Fruit fly (Drosophila melanogaster): Measurements from ENCODE around the gene GATAd.

Gene GATAd

DNA sequence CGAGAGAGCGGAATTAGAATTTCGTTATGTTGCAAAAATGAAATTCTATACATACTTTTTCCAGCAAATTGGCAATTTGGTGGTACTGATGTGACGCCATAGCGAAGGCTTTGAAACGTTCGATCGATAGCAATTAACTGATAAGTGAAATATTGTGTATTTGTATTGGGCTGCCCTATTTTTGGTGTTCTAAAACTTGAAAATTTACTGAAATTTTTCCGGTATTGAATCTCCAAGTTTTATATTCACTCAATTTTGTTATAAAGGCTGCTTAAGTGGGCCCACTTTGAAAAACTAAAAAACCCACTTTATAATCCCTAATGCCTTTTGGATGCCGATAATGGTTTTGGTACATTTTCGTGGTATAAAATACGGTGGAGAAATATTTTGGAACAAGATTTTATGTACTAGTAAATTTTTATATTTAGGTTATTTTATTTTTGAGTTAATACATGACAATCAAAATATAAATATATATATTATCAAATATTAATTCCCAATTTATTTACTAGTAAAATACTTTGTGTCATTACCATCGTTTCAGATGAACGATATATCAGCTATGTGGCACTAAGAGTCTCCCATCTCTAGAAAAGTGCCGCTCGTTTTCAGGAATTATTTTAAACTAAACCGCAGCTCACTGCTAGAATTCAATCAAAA lies 29.0 kb downstream of the GATAd start, which contains the start of the genes Cand1 and pim (continued):
- no peak for TF ChIP-seq CG10959 (GFP tag; IDR thresholded peaks at IDR 0.05)
- no peak for TF ChIP-seq Ravus (GFP tag; IDR thresholded peaks at IDR 0.05)
- no peak for TF ChIP-seq CG6654 (GFP tag; optimal IDR thresholded peaks at IDR 0.05)
- TF ChIP-seq ERR (GFP tag; optimal IDR thresholded peaks at IDR 0.05): no peak

DNA sequence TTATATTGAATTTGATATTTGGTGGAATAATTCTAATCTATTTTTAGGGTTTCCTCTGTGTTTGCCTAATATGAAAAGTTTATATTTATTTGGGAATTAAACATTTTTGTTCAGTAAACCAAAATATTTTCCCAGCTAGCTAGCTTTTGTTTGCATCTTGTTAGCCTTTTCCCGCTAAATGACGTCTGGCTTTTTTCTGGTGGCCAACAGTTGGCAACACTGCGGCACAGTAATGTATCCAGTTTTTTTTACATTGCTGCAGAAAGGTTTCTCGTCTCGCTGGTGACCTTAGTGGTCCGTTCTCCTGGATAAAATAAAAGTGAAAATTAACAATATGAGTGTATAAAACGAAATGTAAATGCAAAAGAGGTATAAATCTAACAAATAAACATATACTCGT lies 30.7 kb downstream of the GATAd start, which contains the start of gene lft:
TSS of gene lft (plus strand) at position 243 of the 400 bp plus-strand sequence.
- TF ChIP-seq CG7556 (GFP tag; optimal IDR thresholded peaks at IDR 0.05) (no peak), ems (GFP tag; optimal IDR thresholded peaks at IDR 0.05) (no peak), abd-A (tag; optimal IDR thresholded peaks at IDR 0.05) (no peak), CG4424 (GFP tag; optimal IDR thresholded peaks at IDR 0.05) (no peak), CG9797 (GFP tag; optimal IDR thresholded peaks at IDR 0.05) (peak; percentile 2), CG34224 (GFP tag; IDR thresholded peaks at IDR 0.05; ENCODE audit: partially characterized antibody) (no peak), tup (GFP tag; optimal IDR thresholded peaks at IDR 0.05) (no peak), Med (GFP tag) (peak; percentile 73), CG32532 (GFP tag; IDR thresholded peaks at IDR 0.05) (no peak), wor (GFP tag; IDR thresholded peaks at IDR 0.05) (no peak), sisA (GFP tag; IDR thresholded peaks at IDR 0.05) (no peak), Dip3 (GFP tag; optimal IDR thresholded peaks at IDR 0.05) (no peak), hth (optimal IDR thresholded peaks at IDR 0.05) (no peak), CG17359 (tag; optimal IDR thresholded peaks at IDR 0.05) (no peak), croc (GFP tag; conservative IDR thresholded peaks at IDR 0.05) (no peak), gsb-n (tag; optimal IDR thresholded peaks at IDR 0.05) (no peak), NC2α (GFP tag; optimal IDR thresholded peaks at IDR 0.05) (no peak), CG2678 (tag; optimal IDR thresholded peaks at IDR 0.05) (no peak), zf30C (GFP tag; optimal IDR thresholded peaks at IDR 0.05) (no peak), Nf-YC (tag; optimal IDR thresholded peaks at IDR 0.05) (peak; percentile 3), odd (GFP tag; optimal IDR thresholded peaks at IDR 0.05) (no peak), Hr3 (GFP tag; optimal IDR thresholded peaks at IDR 0.05) (no peak), CG15514 (GFP tag; optimal IDR thresholded peaks at IDR 0.05) (peak; percentile 5), Fer1 (GFP tag; optimal IDR thresholded peaks at IDR 0.05) (no peak), CG11696 (GFP tag; IDR thresholded peaks at IDR 0.05) (no peak), insv (GFP tag; optimal IDR thresholded peaks at IDR 0.05) (no peak), CG13624 (GFP tag; optimal IDR thresholded peaks at IDR 0.05) (no peak), NFAT (GFP tag; IDR thresholded peaks at IDR 0.05) (no peak), CG12104 (GFP tag; optimal IDR thresholded peaks at IDR 0.05) (no peak), MBD-R2 (GFP tag; IDR thresholded peaks at IDR 0.05) (0 out of 2 replicates have a peak, but pooled peaks have one; percentile 30), Mrtf (GFP tag; IDR thresholded peaks at IDR 0.05) (no peak), hkb (optimal IDR thresholded peaks at IDR 0.05) (no peak), hkb (GFP tag; IDR thresholded peaks at IDR 0.05) (no peak), CG3163 (GFP tag; optimal IDR thresholded peaks at IDR 0.05) (no peak), CG7271 (tag; optimal IDR thresholded peaks at IDR 0.05) (no peak), ara (GFP tag; IDR thresholded peaks at IDR 0.05) (no peak), Sry-β (GFP tag; optimal IDR thresholded peaks at IDR 0.05) (peak; percentile 90), CG3065 (GFP tag; optimal IDR thresholded peaks at IDR 0.05) (no peak), corto (GFP tag; optimal IDR thresholded peaks at IDR 0.05) (no peak), Dp (GFP tag; optimal IDR thresholded peaks at IDR 0.05) (no peak), lmd (GFP tag; IDR thresholded peaks at IDR 0.05) (no peak), Ssrp (tag; optimal IDR thresholded peaks at IDR 0.05) (no peak), CG30403 (GFP tag; optimal IDR thresholded peaks at IDR 0.05) (no peak), sens (GFP tag) (peak; percentile 30), Rfx (GFP tag; IDR thresholded peaks at IDR 0.05) (no peak), peb (GFP tag; IDR thresholded peaks at IDR 0.05) (no peak), cg (GFP tag; optimal IDR thresholded peaks at IDR 0.05) (no peak)

All from whole organism, embryonic.